Fruit fly (Drosophila melanogaster) whole organism, pupa: ENCODE measurements around the gene CG43740.

Source experiments
- CG10348 ChIP-seq: fragments of 200-800 bp; sonication (Bioruptor generic); IDR thresholded peaks from 2 replicates; pipeline ENCODE4 v1.3.6; 2022; ENCODE audit warnings: missing biosample characterization, missing genetic modification characterization
- CG12605 ChIP-seq: fragments of 200-800 bp; sonication (Bioruptor generic); IDR thresholded peaks from 2 replicates; pipeline ENCODE4 v1.3.6; 2022; ENCODE audit warnings: missing biosample characterization, missing genetic modification characterization
- CG13204 ChIP-seq: fragments of 200-800 bp; sonication (Bioruptor generic); optimal IDR thresholded peaks from 2 replicates; lab custom pipeline; 2018; ENCODE audit warnings: missing biosample characterization, mild to moderate bottlenecking, missing genetic modification characterization, moderate library complexity
- CG14655 ChIP-seq: fragments of 200-800 bp; sonication (Bioruptor generic); optimal IDR thresholded peaks from 3 replicates; lab custom pipeline; 2017; ENCODE audit warnings: mild to moderate bottlenecking, missing biosample characterization, missing genetic modification reagents, missing genetic modification characterization
- CG15710 ChIP-seq: fragments of 200-800 bp; sonication (Bioruptor generic); optimal IDR thresholded peaks from 2 replicates; lab custom pipeline; 2018; ENCODE audit warnings: missing biosample characterization, mild to moderate bottlenecking, missing genetic modification characterization, moderate library complexity
- CG17806 ChIP-seq: fragments of 200-800 bp; sonication (Bioruptor generic); optimal IDR thresholded peaks from 2 replicates; lab custom pipeline; 2018; ENCODE audit warnings: missing biosample characterization, mild to moderate bottlenecking, missing genetic modification characterization, moderate library complexity
- CG32121 ChIP-seq: fragments of 200-800 bp; sonication (Bioruptor generic); IDR thresholded peaks from 2 replicates; pipeline ENCODE4 v1.3.6; 2022; ENCODE audit warnings: missing biosample characterization, missing genetic modification characterization
- CG34367 ChIP-seq: fragments of 200-800 bp; sonication (Bioruptor generic); optimal IDR thresholded peaks from 2 replicates; lab custom pipeline; 2018; ENCODE audit warnings: missing biosample characterization, mild to moderate bottlenecking, missing genetic modification characterization
- CG4496 ChIP-seq: fragments of 200-800 bp; sonication (Bioruptor generic); IDR thresholded peaks from 3 replicates; pipeline ENCODE4 v1.3.6; 2022; ENCODE audit warnings: missing biosample characterization, missing genetic modification characterization
- CG8159 ChIP-seq: fragments of 200-800 bp; sonication (Bioruptor generic); optimal IDR thresholded peaks from 3 replicates; lab custom pipeline; 2018; ENCODE audit warnings: missing biosample characterization, mild to moderate bottlenecking, missing genetic modification characterization, moderate library complexity
- CG8301 ChIP-seq: fragments of 200-800 bp; sonication (Bioruptor generic); optimal IDR thresholded peaks from 2 replicates; lab custom pipeline; 2018; ENCODE audit warnings: missing biosample characterization, mild to moderate bottlenecking, missing genetic modification characterization
- CG9948 ChIP-seq: fragments of 200-800 bp; sonication (Bioruptor generic); optimal IDR thresholded peaks from 2 replicates; lab custom pipeline; 2018; ENCODE audit warnings: missing biosample characterization, mild to moderate bottlenecking, missing genetic modification characterization, moderate library complexity
- D1 ChIP-seq: fragments of 200-800 bp; sonication (Bioruptor generic); optimal IDR thresholded peaks from 2 replicates; lab custom pipeline; 2018; ENCODE audit warnings: missing biosample characterization, mild to moderate bottlenecking, missing genetic modification characterization, moderate library complexity
- EcR ChIP-seq: fragments of 200-800 bp; sonication (Bioruptor generic); optimal IDR thresholded peaks from 3 replicates; lab custom pipeline; 2019; ENCODE audit warnings: missing biosample characterization, missing genetic modification characterization, mild to moderate bottlenecking, moderate library complexity, missing genetic modification reagents
- Ets98B ChIP-seq: fragments of 200-800 bp; sonication (Bioruptor generic); IDR thresholded peaks from 2 replicates; pipeline ENCODE4 v1.3.6; 2022; ENCODE audit warnings: missing biosample characterization, missing genetic modification characterization
- Pif1A ChIP-seq: fragments of 200-800 bp; sonication (Bioruptor generic); optimal IDR thresholded peaks from 3 replicates; lab custom pipeline; 2016; ENCODE audit warnings: missing biosample characterization, missing genetic modification characterization
- Pif1B ChIP-seq: fragments of 200-800 bp; sonication (Bioruptor generic); optimal IDR thresholded peaks from 3 replicates; lab custom pipeline; 2016; ENCODE audit warnings: missing biosample characterization, missing genetic modification characterization
- Snoo ChIP-seq: fragments of 200-800 bp; sonication (Bioruptor generic); optimal IDR thresholded peaks from 3 replicates; lab custom pipeline; 2017; ENCODE audit warnings: missing biosample characterization, mild to moderate bottlenecking, missing genetic modification characterization, inconsistent platforms
- fd96Ca ChIP-seq: fragments of 200-800 bp; sonication (Bioruptor generic); IDR thresholded peaks from 3 replicates; pipeline ENCODE4 v1.3.6; 2022; ENCODE audit warnings: missing biosample characterization, missing genetic modification characterization
- gl ChIP-seq: fragments of 200-800 bp; sonication (Bioruptor generic); optimal IDR thresholded peaks from 2 replicates; lab custom pipeline; 2018; ENCODE audit warnings: missing biosample characterization, mild to moderate bottlenecking, missing genetic modification characterization
- rn ChIP-seq: fragments of 200-800 bp; sonication (Bioruptor generic); IDR thresholded peaks from 2 replicates; pipeline ENCODE4 v1.3.6; 2022; ENCODE audit warnings: missing biosample characterization, missing genetic modification characterization

The CG43740 gene

dm6 chrX:10362557-10363366, 29.3 kb downstream of the CG43740 start:
- TF ChIP-seq CG8159 (tag; lab: Kevin White, UChicago) (peak; percentile 13), Ets98B (GFP tag; lab: Robert Waterston, UW) (no peak), D1 (no peak), CG12605 (GFP tag; lab: Robert Waterston, UW) (no peak), CG14655 (peak; percentile 7), Snoo (tag; lab: Kevin White, UChicago) (peak; percentile 19)

- TF ChIP-seq CG14655 (no peak), CG34367 (tag; lab: Kevin White, UChicago) (no peak), CG4496 (GFP tag; lab: Robert Waterston, UW) (no peak), CG8301 (no peak), Pif1B (GFP tag; lab: Kevin White, UChicago) (no peak), Pif1A (GFP tag; lab: Kevin White, UChicago) (peak; percentile 24), rn (no peak), D1 (no peak), CG10348 (GFP tag; lab: Robert Waterston, UW) (no peak), fd96Ca (GFP tag; lab: Robert Waterston, UW) (0 out of 3 replicates have a peak, but pooled peaks have one; percentile 29), CG8159 (tag; lab: Kevin White, UChicago) (peak; percentile 15)
Observed at dm6 chrX:10364556-10365227, 31.2 kb downstream of the CG43740 start.

dm6 chrX:10365748-10366415, 32.4 kb downstream of the CG43740 start:
- TF ChIP-seq CG8159 (tag; lab: Kevin White, UChicago): peak; percentile 8
- no peak for TF ChIP-seq rn
- TF ChIP-seq Pif1A (GFP tag; lab: Kevin White, UChicago): no peak
- no peak for TF ChIP-seq D1
- TF ChIP-seq CG14655: no peak
- no peak for TF ChIP-seq CG34367 (tag; lab: Kevin White, UChicago)
- TF ChIP-seq CG9948 (tag; lab: Kevin White, UChicago): no peak
- no peak for TF ChIP-seq CG15710 (tag; lab: Kevin White, UChicago)
- no peak for TF ChIP-seq CG32121 (GFP tag; lab: Robert Waterston, UW)
- no peak for TF ChIP-seq CG10348 (GFP tag; lab: Robert Waterston, UW)
- TF ChIP-seq Pif1B (GFP tag; lab: Kevin White, UChicago): no peak
- no peak for TF ChIP-seq CG17806 (tag; lab: Kevin White, UChicago)
- TF ChIP-seq CG4496 (GFP tag; lab: Robert Waterston, UW): 0 out of 3 replicates have a peak, but pooled peaks have one; percentile 50
- no peak for TF ChIP-seq CG13204 (GFP tag; lab: Kevin White, UChicago)
- peak; percentile 5 for TF ChIP-seq Snoo (tag; lab: Kevin White, UChicago)
- no peak for TF ChIP-seq CG8301
- TF ChIP-seq fd96Ca (GFP tag; lab: Robert Waterston, UW): peak; percentile 26; the same call in 1 of the 3 replicates
- peak; percentile 58 for TF ChIP-seq EcR
- no peak for TF ChIP-seq Ets98B (GFP tag; lab: Robert Waterston, UW)
- TF ChIP-seq CG12605 (GFP tag; lab: Robert Waterston, UW): peak; percentile 25; the same call in 1 of the 2 replicates
- TF ChIP-seq gl (tag; lab: Kevin White, UChicago): no peak

dm6 chrX:10367372-10367771, 33.9 kb downstream of the CG43740 start, which contains the start of gene CG32679:
Gene CG32679 (minus strand): TSS chrX:10367472.
- TF ChIP-seq gl (tag; lab: Kevin White, UChicago) (no peak), CG17806 (tag; lab: Kevin White, UChicago) (no peak), CG4496 (GFP tag; lab: Robert Waterston, UW) (no peak), CG8301 (no peak), D1 (no peak), fd96Ca (GFP tag; lab: Robert Waterston, UW) (no peak), Snoo (tag; lab: Kevin White, UChicago) (no peak), Pif1B (GFP tag; lab: Kevin White, UChicago) (no peak), CG9948 (tag; lab: Kevin White, UChicago) (no peak), CG8159 (tag; lab: Kevin White, UChicago) (no peak), Ets98B (GFP tag; lab: Robert Waterston, UW) (no peak), CG32121 (GFP tag; lab: Robert Waterston, UW) (no peak), CG10348 (GFP tag; lab: Robert Waterston, UW) (no peak), EcR (no peak), CG12605 (GFP tag; lab: Robert Waterston, UW) (no peak), CG14655 (no peak)
- TF ChIP-seq, all 21 proteins: peak for 0

- TF ChIP-seq Pif1B (GFP tag; lab: Kevin White, UChicago) (no peak), CG12605 (GFP tag; lab: Robert Waterston, UW) (0 out of 2 replicates have a peak, but pooled peaks have one; percentile 20)
Observed at dm6 chrX:10367801-10368203, 34.4 kb downstream of the CG43740 start, which contains the start of gene CG17841. Gene CG17841 (plus strand): TSS chrX:10368052.
